Worm (Caenorhabditis elegans) whole organism, young adult: ENCODE results near the gene nas-9.

Source experiments
- B0336.3 ChIP-seq: fragments of 200-800 bp; sonication (Bioruptor generic); IDR thresholded peaks from 2 replicates; pipeline ENCODE4 v1.3.6; 2022; ENCODE audit warnings: missing genetic modification characterization, missing compliant biosample characterization
- F57A8.1 ChIP-seq: fragments of 200-800 bp; sonication (Bioruptor generic); optimal IDR thresholded peaks from 2 replicates; lab custom pipeline; 2018; ENCODE audit warnings: mild to moderate bottlenecking, missing genetic modification characterization, moderate library complexity, missing compliant biosample characterization
- Y67H2A.10 ChIP-seq: fragments of 200-800 bp; sonication (Bioruptor generic); conservative IDR thresholded peaks from 2 replicates; pipeline ENCODE4 v1.3.6; 2022; ENCODE audit warnings: missing genetic modification reagents, missing genetic modification characterization, missing compliant biosample characterization
- Y95B8A.8 ChIP-seq: fragments of 200-800 bp; sonication (Bioruptor generic); IDR thresholded peaks from 2 replicates; pipeline ENCODE4 v1.3.6; 2022; ENCODE audit warnings: missing genetic modification reagents, missing genetic modification characterization, missing compliant biosample characterization
- atf-7 ChIP-seq: sonication (generic microtip); optimal IDR thresholded peaks from 2 replicates; lab custom pipeline; 2017; ENCODE audit warnings: mild to moderate bottlenecking, missing genetic modification characterization, missing compliant biosample characterization
- attf-6 ChIP-seq: fragments of 200-800 bp; sonication (Bioruptor generic); IDR thresholded peaks from 2 replicates; pipeline ENCODE4 v1.3.6; 2022; ENCODE audit warnings: missing genetic modification reagents, missing genetic modification characterization, missing compliant biosample characterization
- ceh-100 ChIP-seq: fragments of 200-800 bp; sonication (Bioruptor generic); IDR thresholded peaks from 2 replicates; pipeline ENCODE4 v1.3.6; 2022; ENCODE audit warnings: missing genetic modification reagents, missing genetic modification characterization, missing compliant biosample characterization
- egrh-3 ChIP-seq: fragments of 200-800 bp; sonication (Bioruptor generic); IDR thresholded peaks from 2 replicates; pipeline ENCODE4 v1.3.6; 2022; ENCODE audit warnings: missing genetic modification reagents, missing genetic modification characterization, missing compliant biosample characterization
- nhr-90 ChIP-seq: sonication (generic microtip); optimal IDR thresholded peaks from 2 replicates; lab custom pipeline; 2016; ENCODE audit warnings: missing genotype, mild to moderate bottlenecking, missing genetic modification characterization, missing compliant biosample characterization
- somi-1 ChIP-seq: fragments of 200-800 bp; sonication (Bioruptor generic); optimal IDR thresholded peaks from 2 replicates; lab custom pipeline; 2018; ENCODE audit warnings: mild to moderate bottlenecking, missing genetic modification characterization, missing compliant biosample characterization
- unc-130 ChIP-seq: sonication (generic microtip); optimal IDR thresholded peaks from 2 replicates; lab custom pipeline; 2016; ENCODE audit warnings: missing genetic modification reagents, missing genetic modification characterization, missing compliant biosample characterization
- ztf-18 ChIP-seq: sonication (generic microtip); optimal IDR thresholded peaks from 2 replicates; lab custom pipeline; 2016; ENCODE audit warnings: missing genotype, mild to moderate bottlenecking, missing genetic modification characterization, missing compliant biosample characterization
- ztf-25 ChIP-seq: fragments of 200-800 bp; sonication (Bioruptor generic); IDR thresholded peaks from 2 replicates; pipeline ENCODE4 v1.3.6; 2022; ENCODE audit warnings: missing genetic modification reagents, missing genetic modification characterization, missing compliant biosample characterization

DNA sequence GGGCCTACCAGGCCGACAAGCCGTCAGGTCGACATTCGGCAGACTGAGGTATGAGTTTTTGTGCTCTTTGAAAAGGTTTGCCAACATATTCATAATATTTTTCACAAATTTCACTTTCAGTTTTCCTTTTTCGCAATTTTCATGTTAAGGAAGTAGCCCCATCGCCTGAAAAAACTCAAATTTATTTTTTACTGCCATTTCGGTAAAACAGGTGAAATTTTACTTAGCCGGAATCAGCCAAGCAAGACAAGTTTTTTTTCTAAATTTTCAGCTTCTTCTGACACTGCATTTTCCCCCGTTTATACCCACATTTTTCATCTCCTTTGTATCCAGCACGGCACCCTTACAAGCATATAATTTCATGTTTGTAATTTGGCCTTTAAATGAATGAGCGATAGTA is 48.2 kb downstream of the nas-9 start, which contains the start of gene R02F11.11:
- TF ChIP-seq somi-1 (GFP tag; lab: Kevin White, UChicago) (no peak), attf-6 (no peak), Y67H2A.10 (GFP tag; lab: Robert Waterston, UW) (no peak), F57A8.1 (GFP tag; lab: Kevin White, UChicago) (no peak), Y95B8A.8 (GFP tag; lab: Robert Waterston, UW) (no peak), egrh-3 (GFP tag; lab: Robert Waterston, UW) (no peak), ceh-100 (no peak), atf-7 (tag; lab: Kevin White, UChicago) (no peak), ztf-18 (tag; lab: Kevin White, UChicago) (no peak), B0336.3 (GFP tag; lab: Robert Waterston, UW) (no peak), ztf-25 (GFP tag; lab: Robert Waterston, UW) (no peak), unc-130 (no peak), nhr-90 (no peak)
